Worm (Caenorhabditis elegans): ENCODE measurements around the gene Y41D4B.11.

- no peak for TF ChIP-seq zfh-2 (GFP tag; conservative IDR thresholded peaks at IDR 0.05)
- no peak for TF ChIP-seq sea-2 (GFP tag; IDR thresholded peaks at IDR 0.05)
- TF ChIP-seq snpc-4 (GFP tag; optimal IDR thresholded peaks at IDR 0.05) = no peak
- no peak for TF ChIP-seq snpc-4 (tag; optimal IDR thresholded peaks at IDR 0.05)
- no peak for TF ChIP-seq athp-1 (tag; optimal IDR thresholded peaks at IDR 0.05)
- no peak for TF ChIP-seq akir-1 (GFP tag; optimal IDR thresholded peaks at IDR 0.05)
- no peak for TF ChIP-seq ets-4 (GFP tag; optimal IDR thresholded peaks at IDR 0.05)
Measured at ce11 chrIV:1626342-1626855, 20.9 kb downstream of the Y41D4B.11 start, which contains the start of gene nhr-146.
